Fruit fly (Drosophila melanogaster) whole organism, wandering third instar larva: Measurements from ENCODE around the gene CG14324.

Source experiments
- CG32264 ChIP-seq: fragments of 200-800 bp; sonication (Bioruptor generic); optimal IDR thresholded peaks from 2 replicates; lab custom pipeline; 2016; ENCODE audit warnings: missing biosample characterization, missing genetic modification characterization
- Dfd ChIP-seq: fragments of >200 bp; optimal IDR thresholded peaks from 2 replicates; lab custom pipeline; 2017; ENCODE audit warnings: missing biosample characterization, missing genetic modification characterization
- GATAd ChIP-seq: sonication (Bioruptor generic); optimal IDR thresholded peaks from 2 replicates; lab custom pipeline; 2016; ENCODE audit warnings: missing biosample characterization, missing genetic modification characterization
- HLH106 ChIP-seq: fragments of 200-800 bp; optimal IDR thresholded peaks from 3 replicates; lab custom pipeline; 2019; ENCODE audit warnings: missing biosample characterization, mild to moderate bottlenecking, missing genetic modification characterization, moderate library complexity
- Hnf4 ChIP-seq: fragments of 200-800 bp; sonication (Bioruptor generic); optimal IDR thresholded peaks from 2 replicates; lab custom pipeline; 2016; ENCODE audit warnings: missing biosample characterization, mild to moderate bottlenecking, missing genetic modification characterization
- Myc ChIP-seq: fragments of >200 bp; optimal IDR thresholded peaks from 2 replicates; lab custom pipeline; 2017
- N ChIP-seq: fragments of >200 bp; optimal IDR thresholded peaks from 2 replicates; lab custom pipeline; 2018; ENCODE audit warnings: missing biosample characterization, missing external identifiers, missing genetic modification characterization
- OdsH ChIP-seq: fragments of 200-800 bp; sonication (Bioruptor generic); optimal IDR thresholded peaks from 2 replicates; lab custom pipeline; 2016; ENCODE audit warnings: missing biosample characterization, mild to moderate bottlenecking, missing genetic modification characterization
- Sp1 ChIP-seq: fragments of 200-800 bp; sonication (Bioruptor generic); optimal IDR thresholded peaks from 3 replicates; lab custom pipeline; 2019; ENCODE audit warnings: missing biosample characterization, mild to moderate bottlenecking, missing genetic modification characterization, moderate library complexity
- br ChIP-seq: fragments of 200-800 bp; sonication (Bioruptor generic); optimal IDR thresholded peaks from 2 replicates; lab custom pipeline; 2016; ENCODE audit warnings: missing biosample characterization, missing genetic modification characterization
- dsf ChIP-seq: sonication (Bioruptor generic); optimal IDR thresholded peaks from 2 replicates; lab custom pipeline; 2016; ENCODE audit warnings: missing biosample characterization, missing genetic modification characterization, borderline replicate concordance
- ey ChIP-seq: fragments of 200-800 bp; sonication (Bioruptor generic); optimal IDR thresholded peaks from 2 replicates; lab custom pipeline; 2016; ENCODE audit warnings: missing biosample characterization, missing genetic modification characterization
- foxo ChIP-seq, 2 experiments: fragments of 200-800 bp; sonication (Bioruptor generic); optimal IDR thresholded peaks; 2 replicates in 1 of 2; 3 replicates in 1 of 2; lab custom pipeline; 2016 to 2017; ENCODE audit warnings: missing biosample characterization in 2 of 2, missing genetic modification characterization in 2 of 2
- fru ChIP-seq: fragments of 200-800 bp; sonication (Bioruptor generic); optimal IDR thresholded peaks from 3 replicates; lab custom pipeline; 2016; ENCODE audit warnings: missing biosample characterization, mild to moderate bottlenecking, missing genetic modification characterization
- h ChIP-seq: fragments of 200-800 bp; sonication (Bioruptor generic); optimal IDR thresholded peaks from 3 replicates; lab custom pipeline; 2016; ENCODE audit warnings: missing biosample characterization, mild to moderate bottlenecking, missing genetic modification characterization
- jim ChIP-seq: fragments of 175-275, 200-325 bp; sonication (Bioruptor generic); optimal IDR thresholded peaks from 2 replicates; lab custom pipeline; 2016; ENCODE audit warnings: missing biosample characterization, mild to moderate bottlenecking, missing genetic modification characterization
- psq ChIP-seq: fragments of 200-800 bp; sonication (Bioruptor generic); optimal IDR thresholded peaks from 3 replicates; lab custom pipeline; 2017; ENCODE audit warnings: missing biosample characterization, mild to moderate bottlenecking, missing genetic modification characterization, moderate library complexity
- rgr ChIP-seq: fragments of 200-800 bp; sonication (Bioruptor generic); optimal IDR thresholded peaks from 3 replicates; lab custom pipeline; 2016; ENCODE audit warnings: missing biosample characterization, mild to moderate bottlenecking, missing genetic modification characterization
- sv ChIP-seq: fragments of 200-800 bp; sonication (Bioruptor generic); optimal IDR thresholded peaks from 3 replicates; lab custom pipeline; 2016; ENCODE audit warnings: missing biosample characterization, missing genetic modification characterization

The CG14324 gene

DNA sequence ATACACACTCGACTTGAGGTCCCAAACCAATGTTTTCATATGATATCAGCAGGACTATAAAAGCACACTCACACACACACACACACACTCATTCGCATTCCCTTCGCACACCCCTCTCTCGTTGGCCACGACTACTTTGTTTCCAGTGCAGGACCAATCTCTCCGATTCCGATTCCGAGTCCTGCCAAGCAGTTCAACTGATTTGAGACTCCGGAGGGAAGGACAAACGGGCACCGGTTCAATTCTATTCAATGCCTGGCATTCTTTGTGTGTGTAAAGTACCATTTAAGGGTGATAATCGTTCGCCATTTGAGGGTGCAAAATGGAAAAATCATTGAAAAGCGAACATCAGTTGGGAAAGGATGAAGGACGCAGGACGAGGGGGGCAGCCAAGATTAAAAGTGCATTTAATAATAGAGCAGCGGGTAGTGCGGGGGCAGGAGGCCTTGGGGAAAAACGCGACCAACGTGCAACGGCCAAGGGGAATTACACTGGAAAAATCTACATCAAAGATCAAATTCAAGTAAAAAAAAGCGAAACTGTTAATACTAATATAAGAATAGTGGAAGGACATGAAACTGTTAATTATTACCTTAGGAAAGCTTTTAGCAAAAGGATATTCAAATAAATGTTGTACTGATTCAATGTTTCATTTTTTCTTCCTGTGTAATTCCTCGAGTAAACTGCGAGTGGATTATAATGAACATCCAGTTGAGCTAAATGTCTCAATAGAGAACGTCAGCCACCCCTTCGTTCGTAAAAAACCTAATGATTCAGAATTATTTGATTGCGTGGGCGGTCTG is 34.7 kb downstream of the CG14324 start:
- TF ChIP-seq GATAd (GFP tag; lab: Kevin White, UChicago), result no peak
- TF ChIP-seq N (GFP tag; lab: Kevin White, UChicago), result no peak
- peak; percentile 40 for TF ChIP-seq fru (GFP tag; lab: Kevin White, UChicago)
- TF ChIP-seq CG32264 (GFP tag; lab: Kevin White, UChicago), result no peak
- TF ChIP-seq h (GFP tag; lab: Kevin White, UChicago), result peak; percentile 44
- no peak for TF ChIP-seq Myc (lab: Kevin White, UChicago)
- peak; percentile 12 for TF ChIP-seq br (GFP tag; lab: Kevin White, UChicago)
- peak; percentile 22 for TF ChIP-seq OdsH (GFP tag; lab: Kevin White, UChicago)
- no peak for TF ChIP-seq dsf (GFP tag; lab: Kevin White, UChicago)
- TF ChIP-seq HLH106 (tag; lab: Kevin White, UChicago), result peak; percentile 53
- TF ChIP-seq Dfd (GFP tag; lab: Kevin White, UChicago), result peak; percentile 23
- TF ChIP-seq psq (GFP tag; lab: Kevin White, UChicago), result no peak
- TF ChIP-seq ey (GFP tag; lab: Kevin White, UChicago), result peak; percentile 29
- TF ChIP-seq Sp1 (GFP tag; lab: Kevin White, UChicago), result peak; percentile 52
- TF ChIP-seq Hnf4 (GFP tag; lab: Kevin White, UChicago), result no peak
- TF ChIP-seq sv, result no peak
- TF ChIP-seq jim (GFP tag; lab: Kevin White, UChicago), result no peak
- peak; percentile 23 for TF ChIP-seq rgr
- peak in 1 of 2 experiments; percentile 57 for TF ChIP-seq foxo (GFP tag; optimal IDR thresholded peaks at IDR 0.05; lab: Kevin White, UChicago)
